Worm (Caenorhabditis elegans) whole organism, young adult: ENCODE measurements around the gene kin-18.

Experiments used
- B0019.2 ChIP-seq: fragments of 200-800 bp; sonication (Bioruptor generic); conservative IDR thresholded peaks from 2 replicates; pipeline ENCODE4 v1.3.6; 2022; ENCODE audit warnings: missing genetic modification reagents, missing genetic modification characterization, missing compliant biosample characterization
- B0336.3 ChIP-seq: fragments of 200-800 bp; sonication (Bioruptor generic); IDR thresholded peaks from 2 replicates; pipeline ENCODE4 v1.3.6; 2022; ENCODE audit warnings: missing genetic modification characterization, missing compliant biosample characterization
- C17E4.6 ChIP-seq: fragments of 200-800 bp; sonication (Bioruptor generic); IDR thresholded peaks from 2 replicates; pipeline ENCODE4 v1.3.6; 2022; ENCODE audit warnings: missing genetic modification reagents, missing genetic modification characterization, missing compliant biosample characterization
- D2030.7 ChIP-seq: fragments of 200-800 bp; sonication (Bioruptor generic); IDR thresholded peaks from 2 replicates; pipeline ENCODE4 v1.3.6; 2022; ENCODE audit warnings: missing genetic modification reagents, missing genetic modification characterization, missing compliant biosample characterization
- F10E7.11 ChIP-seq: sonication (generic microtip); optimal IDR thresholded peaks from 2 replicates; lab custom pipeline; 2017; ENCODE audit warnings: mild to moderate bottlenecking, missing genetic modification characterization, moderate library complexity, missing compliant biosample characterization
- F22D6.2 ChIP-seq: sonication (generic microtip); optimal IDR thresholded peaks from 2 replicates; lab custom pipeline; 2016; ENCODE audit warnings: mild to moderate bottlenecking, missing genetic modification characterization, missing compliant biosample characterization
- F39B2.1 ChIP-seq: fragments of 200-800 bp; sonication (Bioruptor generic); IDR thresholded peaks from 2 replicates; pipeline ENCODE4 v1.3.6; 2022; ENCODE audit warnings: missing genetic modification reagents, missing genetic modification characterization, missing compliant biosample characterization
- K11D2.4 ChIP-seq: fragments of 200-800 bp; sonication (Bioruptor generic); IDR thresholded peaks from 2 replicates; pipeline ENCODE4 v1.3.6; 2022; ENCODE audit warnings: missing genetic modification reagents, missing genetic modification characterization, missing compliant biosample characterization
- T26A5.8 ChIP-seq: sonication (generic microtip); optimal IDR thresholded peaks from 2 replicates; lab custom pipeline; 2016; ENCODE audit warnings: missing genetic modification characterization, missing compliant biosample characterization
- Y53F4B.3 ChIP-seq: fragments of 200-800 bp; sonication (Bioruptor generic); IDR thresholded peaks from 2 replicates; pipeline ENCODE4 v1.3.6; 2022; ENCODE audit warnings: missing genetic modification reagents, missing genetic modification characterization, missing compliant biosample characterization
- Y79H2A.3 ChIP-seq: fragments of 200-800 bp; sonication (Bioruptor generic); conservative IDR thresholded peaks from 2 replicates; pipeline ENCODE4 v1.3.6; 2022; ENCODE audit warnings: missing genetic modification reagents, missing genetic modification characterization, missing compliant biosample characterization
- Y95B8A.8 ChIP-seq: fragments of 200-800 bp; sonication (Bioruptor generic); IDR thresholded peaks from 2 replicates; pipeline ENCODE4 v1.3.6; 2022; ENCODE audit warnings: missing genetic modification reagents, missing genetic modification characterization, missing compliant biosample characterization
- ama-1 ChIP-seq, 3 experiments: fragments of 150-350 bp in 1 of 3; sonication (generic microtip) in 2 of 3; optimal IDR thresholded peaks; 2 replicates each; lab custom pipeline; 2014 to 2018; ENCODE audit warnings: missing biosample characterization in 2 of 3, missing genetic modification characterization in 2 of 3, missing genetic modification reagents in 2 of 3
- aptf-3 ChIP-seq: fragments of 200-800 bp; sonication (Bioruptor generic); IDR thresholded peaks from 2 replicates; pipeline ENCODE4 v1.3.6; 2022; ENCODE audit warnings: missing genetic modification characterization, missing compliant biosample characterization
- atf-7 ChIP-seq: sonication (generic microtip); optimal IDR thresholded peaks from 2 replicates; lab custom pipeline; 2017; ENCODE audit warnings: mild to moderate bottlenecking, missing genetic modification characterization, missing compliant biosample characterization
- attf-3 ChIP-seq: fragments of 200-800 bp; sonication (Bioruptor generic); conservative IDR thresholded peaks from 2 replicates; pipeline ENCODE4 v1.3.6; 2022; ENCODE audit warnings: missing genetic modification reagents, missing genetic modification characterization, missing compliant biosample characterization
- cebp-2 ChIP-seq: fragments of 200-800 bp; sonication (Bioruptor generic); IDR thresholded peaks from 2 replicates; pipeline ENCODE4 v1.3.6; 2022; ENCODE audit warnings: missing genetic modification characterization, missing compliant biosample characterization
- ceh-79 ChIP-seq: sonication (generic microtip); optimal IDR thresholded peaks from 2 replicates; lab custom pipeline; 2017; ENCODE audit warnings: mild to moderate bottlenecking, missing genetic modification characterization, missing compliant biosample characterization
- dpl-1 ChIP-seq: fragments of 150-350 bp; optimal IDR thresholded peaks from 2 replicates; lab custom pipeline; 2014; ENCODE audit warnings: missing biosample characterization, missing genetic modification reagents, missing genetic modification characterization
- efl-1 ChIP-seq: fragments of 150-350 bp; optimal IDR thresholded peaks from 2 replicates; lab custom pipeline; 2014; ENCODE audit warnings: missing biosample characterization, missing genetic modification reagents, missing genetic modification characterization
- egl-18 ChIP-seq: fragments of 200-800 bp; sonication (Bioruptor generic); IDR thresholded peaks from 2 replicates; pipeline ENCODE4 v1.3.6; 2022; ENCODE audit warnings: missing genetic modification reagents, missing genetic modification characterization, missing compliant biosample characterization
- ekl-4 ChIP-seq: fragments of 200-800 bp; sonication (Bioruptor generic); IDR thresholded peaks from 2 replicates; pipeline ENCODE4 v1.3.6; 2022; ENCODE audit warnings: missing genetic modification reagents, missing genetic modification characterization, missing compliant biosample characterization
- ets-4 ChIP-seq: fragments of 200-800 bp; sonication (Bioruptor generic); optimal IDR thresholded peaks from 2 replicates; lab custom pipeline; 2018; ENCODE audit warnings: mild to moderate bottlenecking, missing genetic modification characterization, missing compliant biosample characterization
- fkh-3 ChIP-seq: sonication (generic microtip); optimal IDR thresholded peaks from 2 replicates; lab custom pipeline; 2016; ENCODE audit warnings: mild to moderate bottlenecking, missing genetic modification characterization, missing compliant biosample characterization
- him-1 ChIP-seq: sonication (generic microtip); optimal IDR thresholded peaks from 2 replicates; lab custom pipeline; 2016; ENCODE audit warnings: missing genotype, missing genetic modification reagents, missing genetic modification characterization, missing compliant biosample characterization
- hlh-12 ChIP-seq: sonication (generic microtip); optimal IDR thresholded peaks from 2 replicates; lab custom pipeline; 2016; ENCODE audit warnings: missing genetic modification characterization, missing compliant biosample characterization
- hlh-26 ChIP-seq: fragments of 200-800 bp; sonication (Bioruptor generic); conservative IDR thresholded peaks from 2 replicates; pipeline ENCODE4 v1.3.6; 2022; ENCODE audit warnings: missing genetic modification reagents, missing genetic modification characterization, missing compliant biosample characterization
- hmg-20 ChIP-seq: fragments of 200-800 bp; sonication (Bioruptor generic); IDR thresholded peaks from 2 replicates; pipeline ENCODE4 v1.3.6; 2022; ENCODE audit warnings: missing genetic modification reagents, missing genetic modification characterization, missing compliant biosample characterization
- hrde-1 ChIP-seq: sonication (generic microtip); optimal IDR thresholded peaks from 2 replicates; lab custom pipeline; 2016; ENCODE audit warnings: missing genetic modification characterization, mild to moderate bottlenecking, missing compliant biosample characterization, moderate library complexity, missing genotype, missing genetic modification reagents, borderline replicate concordance
- let-526 ChIP-seq: fragments of 200-800 bp; sonication (Bioruptor generic); IDR thresholded peaks from 2 replicates; pipeline ENCODE4 v1.3.6; 2022; ENCODE audit warnings: missing genetic modification reagents, missing genetic modification characterization, missing compliant biosample characterization
- lin-40 ChIP-seq: sonication (generic microtip); optimal IDR thresholded peaks from 2 replicates; lab custom pipeline; 2016; ENCODE audit warnings: missing genetic modification characterization, mild to moderate bottlenecking, missing compliant biosample characterization, missing genotype, missing genetic modification reagents
- madf-10 ChIP-seq: sonication (generic microtip); optimal IDR thresholded peaks from 2 replicates; lab custom pipeline; 2016; ENCODE audit warnings: mild to moderate bottlenecking, missing genetic modification characterization, missing compliant biosample characterization
- madf-3 ChIP-seq: fragments of 200-800 bp; sonication (Bioruptor generic); IDR thresholded peaks from 2 replicates; pipeline ENCODE4 v1.3.6; 2022; ENCODE audit warnings: missing genetic modification reagents, missing genetic modification characterization, missing compliant biosample characterization
- mel-28 ChIP-seq: sonication (generic microtip); optimal IDR thresholded peaks from 2 replicates; lab custom pipeline; 2016; ENCODE audit warnings: borderline replicate concordance, mild to moderate bottlenecking, missing genetic modification characterization, missing compliant biosample characterization
- nfya-1 ChIP-seq: sonication (generic microtip); optimal IDR thresholded peaks from 2 replicates; lab custom pipeline; 2017; ENCODE audit warnings: antibody characterized with exemption, missing compliant biosample characterization, missing genetic modification characterization, borderline replicate concordance; ENCODE audit not compliant: insufficient read depth
- nfya-2 ChIP-seq: fragments of 200-800 bp; sonication (Bioruptor generic); IDR thresholded peaks from 2 replicates; pipeline ENCODE4 v1.3.6; 2022; ENCODE audit warnings: missing genetic modification reagents, missing genetic modification characterization, missing compliant biosample characterization
- nhr-27 ChIP-seq: fragments of 200-800 bp; sonication (Bioruptor generic); optimal IDR thresholded peaks from 2 replicates; lab custom pipeline; 2018; ENCODE audit warnings: mild to moderate bottlenecking, missing genetic modification characterization, moderate library complexity, missing compliant biosample characterization
- rec-8 ChIP-seq, 2 experiments: sonication (generic microtip); optimal IDR thresholded peaks; 2 replicates each; lab custom pipeline; 2016; ENCODE audit warnings: mild to moderate bottlenecking in 2 of 2, missing genetic modification characterization in 2 of 2, missing genetic modification reagents in 2 of 2, missing genotype in 2 of 2, missing biosample characterization in 1 of 2, missing compliant biosample characterization in 1 of 2, moderate library complexity in 1 of 2
- rpc-1 ChIP-seq, 2 experiments: fragments of 150-350 bp in 1 of 2; sonication (generic microtip) in 1 of 2; optimal IDR thresholded peaks; 2 replicates each; lab custom pipeline; 2014 to 2018; ENCODE audit warnings: missing biosample characterization in 1 of 2, missing genetic modification characterization in 1 of 2, missing genetic modification reagents in 1 of 2, missing genotype in 1 of 2
- snpc-1.1 ChIP-seq: sonication (generic microtip); optimal IDR thresholded peaks from 2 replicates; lab custom pipeline; 2017; ENCODE audit warnings: missing genetic modification characterization, mild to moderate bottlenecking, missing compliant biosample characterization, antibody characterized with exemption, moderate library complexity, missing genotype, missing genetic modification reagents; ENCODE audit not compliant: insufficient read depth
- snpc-1.3 ChIP-seq: sonication (generic microtip); optimal IDR thresholded peaks from 2 replicates; lab custom pipeline; 2017; ENCODE audit warnings: missing genetic modification characterization, mild to moderate bottlenecking, missing compliant biosample characterization, antibody characterized with exemption, moderate library complexity, missing genotype, missing genetic modification reagents; ENCODE audit not compliant: insufficient read depth
- somi-1 ChIP-seq: fragments of 200-800 bp; sonication (Bioruptor generic); optimal IDR thresholded peaks from 2 replicates; lab custom pipeline; 2018; ENCODE audit warnings: mild to moderate bottlenecking, missing genetic modification characterization, missing compliant biosample characterization
- tbx-9 ChIP-seq: sonication (generic microtip); optimal IDR thresholded peaks from 2 replicates; lab custom pipeline; 2016; ENCODE audit warnings: borderline replicate concordance, missing genetic modification characterization, inconsistent platforms, missing compliant biosample characterization
- xnd-1 ChIP-seq: sonication (generic microtip); optimal IDR thresholded peaks from 2 replicates; lab custom pipeline; 2016; ENCODE audit warnings: missing genotype, missing genetic modification reagents, missing genetic modification characterization, missing compliant biosample characterization
- ztf-6 ChIP-seq: fragments of 200-800 bp; sonication (Bioruptor generic); IDR thresholded peaks from 2 replicates; pipeline ENCODE4 v1.3.6; 2022; ENCODE audit warnings: missing genetic modification reagents, missing genetic modification characterization, missing compliant biosample characterization

kin-18 gene

DNA sequence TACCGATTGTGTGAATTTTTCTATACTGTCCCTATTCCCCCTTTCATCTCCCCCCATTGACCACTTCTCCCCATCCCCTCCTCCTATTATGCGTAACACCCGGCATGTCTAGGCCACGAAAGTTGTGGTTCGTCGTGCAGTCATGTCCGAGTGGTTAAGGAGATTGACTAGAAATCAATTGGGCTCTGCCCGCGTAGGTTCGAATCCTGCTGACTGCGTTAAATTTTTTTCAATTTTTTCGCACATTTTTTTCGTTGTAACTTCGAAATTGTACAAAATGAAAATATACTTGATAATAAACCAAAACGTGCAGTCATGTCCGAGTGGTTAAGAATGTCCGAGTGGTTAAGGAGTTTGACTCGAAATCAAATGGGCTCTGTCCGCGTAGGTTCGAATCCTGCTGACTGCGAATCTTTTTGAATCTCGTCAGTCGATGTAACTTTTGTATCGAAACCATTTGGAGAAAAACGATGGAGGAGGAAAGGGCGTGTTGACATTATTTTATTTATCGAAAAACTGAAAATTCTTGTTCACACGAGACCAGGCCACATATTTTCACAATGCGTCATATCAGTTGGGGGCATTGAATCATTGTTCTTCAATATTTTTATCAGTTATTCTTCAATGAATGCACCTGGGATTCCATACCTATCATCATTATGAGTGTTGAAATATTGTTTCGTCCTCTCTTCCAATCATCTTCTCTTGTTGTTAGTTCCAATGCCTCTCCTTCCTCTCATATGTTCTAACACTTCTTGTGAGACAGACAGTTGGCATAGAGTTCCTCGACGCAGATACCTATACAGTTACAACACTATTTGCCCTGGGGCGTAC lies 40.4 kb downstream of the kin-18 start, which contains the start of gene nfm-1 (continued):
- TF ChIP-seq mel-28 (tag; lab: Kevin White, UChicago) (no peak), aptf-3 (GFP tag; lab: Robert Waterston, UW) (0 out of 2 replicates have a peak, but pooled peaks have one; percentile 73), hlh-12 (tag; lab: Kevin White, UChicago) (no peak), somi-1 (GFP tag; lab: Kevin White, UChicago) (peak; percentile 71), cebp-2 (0 out of 2 replicates have a peak, but pooled peaks have one; percentile 66), nfya-2 (no peak), D2030.7 (peak; percentile 87), efl-1 (peak; percentile 31), hlh-26 (GFP tag; lab: Robert Waterston, UW) (no peak), madf-3 (GFP tag; lab: Robert Waterston, UW) (0 out of 2 replicates have a peak, but pooled peaks have one; percentile 66), madf-10 (tag; lab: Kevin White, UChicago) (peak; percentile 81), B0019.2 (GFP tag; lab: Robert Waterston, UW) (no peak; the same call in 1 of the 2 replicates), let-526 (GFP tag; lab: Robert Waterston, UW) (no peak), rec-8 (tag; optimal IDR thresholded peaks at IDR 0.05; lab: Kevin White, UChicago) (peak; percentile 45 to 54), Y95B8A.8 (GFP tag; lab: Robert Waterston, UW) (0 out of 2 replicates have a peak, but pooled peaks have one; percentile 5), nhr-27 (tag; lab: Kevin White, UChicago) (no peak), ztf-6 (peak; percentile 19; the same call in 1 of the 2 replicates), dpl-1 (peak; percentile 42), atf-7 (peak; percentile 70), B0336.3 (GFP tag; lab: Robert Waterston, UW) (peak; percentile 79), tbx-9 (tag; lab: Kevin White, UChicago) (no peak), nfya-1 (tag; lab: Kevin White, UChicago) (no peak), hrde-1 (tag; lab: Kevin White, UChicago) (peak; percentile 41), ceh-79 (tag; lab: Kevin White, UChicago) (no peak), T26A5.8 (tag; lab: Kevin White, UChicago) (peak; percentile 76), lin-40 (tag; lab: Kevin White, UChicago) (peak; percentile 58), F22D6.2 (tag; lab: Kevin White, UChicago) (peak; percentile 27), egl-18 (GFP tag; lab: Robert Waterston, UW) (no peak), F39B2.1 (GFP tag; lab: Robert Waterston, UW) (no peak), attf-3 (GFP tag; lab: Robert Waterston, UW) (peak; percentile 69; the same call in 1 of the 2 replicates), him-1 (tag; lab: Kevin White, UChicago) (peak; percentile 95), xnd-1 (tag; lab: Kevin White, UChicago) (no peak), snpc-1.1 (peak; percentile 57), snpc-1.3 (no peak), Y79H2A.3 (GFP tag; lab: Robert Waterston, UW) (no peak), Y53F4B.3 (no peak), C17E4.6 (GFP tag; lab: Robert Waterston, UW) (0 out of 2 replicates have a peak, but pooled peaks have one; percentile 41), K11D2.4 (GFP tag; lab: Robert Waterston, UW) (no peak), fkh-3 (tag; lab: Kevin White, UChicago) (peak; percentile 65), ekl-4 (GFP tag; lab: Robert Waterston, UW) (peak; percentile 78; the same call in 1 of the 2 replicates), F10E7.11 (peak; percentile 17), ets-4 (GFP tag; lab: Kevin White, UChicago) (no peak), rpc-1 (optimal IDR thresholded peaks at IDR 0.05; lab: Kevin White, UChicago) (peak; percentile 84), rpc-1 (tag; optimal IDR thresholded peaks at IDR 0.05; lab: Kevin White, UChicago) (peak; percentile 91), hmg-20 (peak; percentile 46; the same call in 1 of the 2 replicates), ama-1 (optimal IDR thresholded peaks at IDR 0.05; lab: Kevin White, UChicago) (no peak), ama-1 (GFP tag; optimal IDR thresholded peaks at IDR 0.05; lab: Kevin White, UChicago) (peak; percentile 10 to 43)
